Worm (Caenorhabditis elegans) whole organism, late embryonic: ENCODE measurements around the gene C18D1.2.

ENCODE experiments used
- C08G9.2 ChIP-seq: sonication (generic microtip); optimal IDR thresholded peaks from 2 replicates; lab custom pipeline; 2016; ENCODE audit warnings: mild to moderate bottlenecking, missing genetic modification characterization, moderate library complexity, missing compliant biosample characterization
- K02D7.2 ChIP-seq: sonication (generic microtip); optimal IDR thresholded peaks from 2 replicates; lab custom pipeline; 2017; ENCODE audit warnings: mild to moderate bottlenecking, missing genetic modification characterization, missing compliant biosample characterization
- K09A11.1 ChIP-seq: sonication (generic microtip); optimal IDR thresholded peaks from 2 replicates; lab custom pipeline; 2017; ENCODE audit warnings: antibody characterized with exemption, mild to moderate bottlenecking, missing genetic modification characterization, missing compliant biosample characterization; ENCODE audit not compliant: insufficient read depth
- ahr-1 ChIP-seq: sonication (generic microtip); optimal IDR thresholded peaks from 2 replicates; lab custom pipeline; 2016; ENCODE audit warnings: missing genetic modification characterization, missing compliant biosample characterization
- ama-1 ChIP-seq: fragments of 150-350 bp; optimal IDR thresholded peaks from 2 replicates; lab custom pipeline; 2014
- ceh-18 ChIP-seq: sonication (generic microtip); optimal IDR thresholded peaks from 2 replicates; lab custom pipeline; 2016; ENCODE audit warnings: missing genetic modification characterization, missing compliant biosample characterization
- ceh-22 ChIP-seq: sonication (generic microtip); optimal IDR thresholded peaks from 2 replicates; lab custom pipeline; 2017; ENCODE audit warnings: missing biosample characterization, missing genetic modification characterization
- ceh-24 ChIP-seq: sonication (generic microtip); optimal IDR thresholded peaks from 2 replicates; lab custom pipeline; 2016; ENCODE audit warnings: mild to moderate bottlenecking, missing genetic modification characterization, missing compliant biosample characterization
- ceh-31 ChIP-seq: sonication (generic microtip); optimal IDR thresholded peaks from 2 replicates; lab custom pipeline; 2016; ENCODE audit warnings: missing genetic modification characterization, missing compliant biosample characterization
- ceh-34 ChIP-seq: sonication (generic microtip); optimal IDR thresholded peaks from 2 replicates; lab custom pipeline; 2016; ENCODE audit warnings: mild to moderate bottlenecking, missing genetic modification characterization, missing compliant biosample characterization
- ceh-6 ChIP-seq: fragments of 200-800 bp; sonication (Bioruptor generic); optimal IDR thresholded peaks from 2 replicates; lab custom pipeline; 2018; ENCODE audit warnings: mild to moderate bottlenecking, missing genetic modification characterization, missing compliant biosample characterization
- che-1 ChIP-seq: sonication (generic microtip); optimal IDR thresholded peaks from 2 replicates; lab custom pipeline; 2016; ENCODE audit warnings: mild to moderate bottlenecking, missing genetic modification characterization, missing compliant biosample characterization
- dve-1 ChIP-seq: sonication (generic microtip); optimal IDR thresholded peaks from 2 replicates; lab custom pipeline; 2017; ENCODE audit warnings: antibody characterized with exemption, mild to moderate bottlenecking, missing genetic modification characterization, missing compliant biosample characterization
- elt-2 ChIP-seq: sonication (generic microtip); optimal IDR thresholded peaks from 2 replicates; lab custom pipeline; 2016; ENCODE audit warnings: missing genetic modification reagents, missing genetic modification characterization, missing compliant biosample characterization
- elt-4 ChIP-seq: sonication (generic microtip); optimal IDR thresholded peaks from 2 replicates; lab custom pipeline; 2016; ENCODE audit warnings: missing genetic modification characterization, missing compliant biosample characterization
- eyg-1 ChIP-seq: sonication (generic microtip); optimal IDR thresholded peaks from 2 replicates; lab custom pipeline; 2016; ENCODE audit warnings: missing genotype, missing genetic modification characterization, missing compliant biosample characterization
- fkh-10 ChIP-seq: fragments of 150-350 bp; optimal IDR thresholded peaks from 2 replicates; lab custom pipeline; 2014; ENCODE audit warnings: missing biosample characterization, missing genetic modification reagents, missing genetic modification characterization
- fkh-6 ChIP-seq: sonication (generic microtip); optimal IDR thresholded peaks from 2 replicates; lab custom pipeline; 2016; ENCODE audit warnings: missing genetic modification characterization, missing compliant biosample characterization
- hlh-30 ChIP-seq: sonication (generic microtip); optimal IDR thresholded peaks from 2 replicates; lab custom pipeline; 2017; ENCODE audit warnings: antibody characterized with exemption, missing genetic modification characterization, missing compliant biosample characterization; ENCODE audit not compliant: insufficient read depth
- hlh-6 ChIP-seq: sonication (generic microtip); optimal IDR thresholded peaks from 2 replicates; lab custom pipeline; 2016; ENCODE audit warnings: missing genotype, missing genetic modification characterization, missing compliant biosample characterization
- hlh-8 ChIP-seq: sonication (generic microtip); optimal IDR thresholded peaks from 2 replicates; lab custom pipeline; 2016; ENCODE audit warnings: missing genotype, missing genetic modification characterization, missing compliant biosample characterization
- lin-11 ChIP-seq: fragments of 200-800 bp; sonication (Bioruptor generic); optimal IDR thresholded peaks from 2 replicates; lab custom pipeline; 2018; ENCODE audit warnings: mild to moderate bottlenecking, missing genetic modification characterization, missing compliant biosample characterization
- nfya-1 ChIP-seq: sonication (generic microtip); optimal IDR thresholded peaks from 2 replicates; lab custom pipeline; 2017; ENCODE audit warnings: missing genetic modification characterization, mild to moderate bottlenecking, missing compliant biosample characterization, antibody characterized with exemption, moderate library complexity
- nhr-11 ChIP-seq: fragments of 150-350 bp; optimal IDR thresholded peaks from 2 replicates; lab custom pipeline; 2014; ENCODE audit warnings: missing biosample characterization, missing genetic modification characterization
- npax-4 ChIP-seq: sonication (generic microtip); optimal IDR thresholded peaks from 2 replicates; lab custom pipeline; 2016; ENCODE audit warnings: missing genetic modification characterization, missing compliant biosample characterization
- odd-2 ChIP-seq: sonication (generic microtip); optimal IDR thresholded peaks from 2 replicates; lab custom pipeline; 2017; ENCODE audit warnings: antibody characterized with exemption, mild to moderate bottlenecking, missing genetic modification characterization, missing compliant biosample characterization
- pax-1 ChIP-seq: fragments of 150-350 bp; optimal IDR thresholded peaks from 2 replicates; lab custom pipeline; 2014; ENCODE audit warnings: missing biosample characterization, missing genetic modification characterization
- ref-2 ChIP-seq: sonication (generic microtip); optimal IDR thresholded peaks from 2 replicates; lab custom pipeline; 2016; ENCODE audit warnings: missing genetic modification characterization, missing compliant biosample characterization
- tbx-2 ChIP-seq: sonication (generic microtip); optimal IDR thresholded peaks from 2 replicates; lab custom pipeline; 2016; ENCODE audit warnings: missing genetic modification characterization, missing compliant biosample characterization
- tbx-7 ChIP-seq: sonication (generic microtip); optimal IDR thresholded peaks from 2 replicates; lab custom pipeline; 2016; ENCODE audit warnings: missing genotype, missing genetic modification characterization, missing compliant biosample characterization
- ttx-3 ChIP-seq: sonication (generic microtip); optimal IDR thresholded peaks from 2 replicates; lab custom pipeline; 2016; ENCODE audit warnings: missing genetic modification reagents, missing genetic modification characterization, missing compliant biosample characterization
- unc-3 ChIP-seq, 2 experiments: fragments of 200-800 bp in 1 of 2; sonication (Bioruptor generic) in 1 of 2; sonication (generic microtip) in 1 of 2; conservative IDR thresholded peaks in 1 of 2; optimal IDR thresholded peaks in 1 of 2; 2 replicates each; pipeline versions ENCODE4 v1.3.6 to Lab custom; 2016 to 2022; ENCODE audit warnings: missing compliant biosample characterization in 2 of 2, missing genetic modification characterization in 2 of 2, missing genetic modification reagents in 1 of 2
- unc-86 ChIP-seq: sonication (generic microtip); optimal IDR thresholded peaks from 2 replicates; lab custom pipeline; 2016; ENCODE audit warnings: missing genetic modification characterization, missing compliant biosample characterization
- zip-5 ChIP-seq: sonication (generic microtip); optimal IDR thresholded peaks from 2 replicates; lab custom pipeline; 2016; ENCODE audit warnings: missing genetic modification characterization, missing compliant biosample characterization

C18D1.2 gene

ce11 chrII:10095224-10095623 is 38.4 kb downstream of the C18D1.2 start:
- no peak for TF ChIP-seq K09A11.1 (tag; lab: Kevin White, UChicago)
- TF ChIP-seq pax-1, result no peak
- no peak for TF ChIP-seq odd-2 (tag; lab: Kevin White, UChicago)
- no peak for TF ChIP-seq fkh-6 (tag; lab: Kevin White, UChicago)
- no peak for TF ChIP-seq tbx-2 (tag; lab: Kevin White, UChicago)
- TF ChIP-seq elt-2, result peak; percentile 74

ce11 chrII:10098428-10098827 is 41.6 kb downstream of the C18D1.2 start:
- TF ChIP-seq eyg-1, result no peak
- TF ChIP-seq npax-4 (tag; lab: Kevin White, UChicago), result no peak
- no peak for TF ChIP-seq ceh-18 (tag; lab: Kevin White, UChicago)
- TF ChIP-seq tbx-7 (tag; lab: Kevin White, UChicago), result no peak
- no peak for TF ChIP-seq zip-5 (tag; lab: Kevin White, UChicago)
- no peak for TF ChIP-seq ceh-22 (tag; lab: Kevin White, UChicago)
- no peak for TF ChIP-seq hlh-8
- no peak for TF ChIP-seq che-1 (tag; lab: Kevin White, UChicago)
- no peak for TF ChIP-seq hlh-30
- TF ChIP-seq fkh-6 (tag; lab: Kevin White, UChicago), result no peak
- no peak for TF ChIP-seq hlh-6 (tag; lab: Kevin White, UChicago)
- TF ChIP-seq ceh-34 (tag; lab: Kevin White, UChicago), result no peak
- no peak for TF ChIP-seq lin-11 (tag; lab: Kevin White, UChicago)
- TF ChIP-seq ref-2, result no peak
- no peak for TF ChIP-seq elt-4
- TF ChIP-seq nfya-1 (tag; lab: Kevin White, UChicago), result no peak
- no peak for TF ChIP-seq C08G9.2 (tag; lab: Kevin White, UChicago)
- TF ChIP-seq unc-3 (GFP tag; conservative IDR thresholded peaks at IDR 0.05; lab: Robert Waterston, UW), result no peak
- no peak for TF ChIP-seq unc-3 (tag; optimal IDR thresholded peaks at IDR 0.05; lab: Kevin White, UChicago)
- TF ChIP-seq ama-1 (lab: Kevin White, UChicago), result no peak

- no peak for TF ChIP-seq fkh-6 (tag; lab: Kevin White, UChicago)
- no peak for TF ChIP-seq ceh-6 (GFP tag; lab: Kevin White, UChicago)
- TF ChIP-seq ceh-24, result no peak
- TF ChIP-seq K02D7.2, result no peak
- no peak for TF ChIP-seq lin-11 (tag; lab: Kevin White, UChicago)
Measured at ce11 chrII:10099072-10099471, 42.3 kb downstream of the C18D1.2 start.

- peak; percentile 7 for TF ChIP-seq ceh-31
- TF ChIP-seq K02D7.2, result no peak
- TF ChIP-seq pax-1, result peak; percentile 4
Measured at ce11 chrII:10099804-10100360, 43.1 kb downstream of the C18D1.2 start, which contains the start of the genes pas-7 and puf-12. TSS of gene pas-7 (minus strand) at chrII:10099854. TSS of gene puf-12 (plus strand) at chrII:10100310.

- TF ChIP-seq K09A11.1 (tag; lab: Kevin White, UChicago) (no peak), zip-5 (tag; lab: Kevin White, UChicago) (no peak), ahr-1 (tag; lab: Kevin White, UChicago) (no peak), npax-4 (tag; lab: Kevin White, UChicago) (no peak), nhr-11 (tag; lab: Kevin White, UChicago) (no peak), unc-86 (tag; lab: Kevin White, UChicago) (no peak), ref-2 (no peak), fkh-10 (no peak), fkh-6 (tag; lab: Kevin White, UChicago) (no peak), dve-1 (tag; lab: Kevin White, UChicago) (no peak), ttx-3 (tag; lab: Kevin White, UChicago) (no peak)
Measured at ce11 chrII:10103212-10103611, 46.4 kb downstream of the C18D1.2 start.
